Worm (Caenorhabditis elegans) whole organism, L1 larva: ENCODE measurements around the gene nspc-12.

ENCODE experiments used
- rnt-1 ChIP-seq: sonication (generic microtip); optimal IDR thresholded peaks from 2 replicates; lab custom pipeline; 2016; ENCODE audit warnings: mild to moderate bottlenecking, missing genetic modification characterization, moderate library complexity, missing compliant biosample characterization
- unc-62 ChIP-seq: fragments of 150-350 bp; optimal IDR thresholded peaks from 2 replicates; lab custom pipeline; 2014; ENCODE audit warnings: missing biosample characterization, missing genetic modification reagents, missing genetic modification characterization
- zag-1 ChIP-seq: fragments of 150-350 bp; optimal IDR thresholded peaks from 2 replicates; lab custom pipeline; 2014; ENCODE audit warnings: missing biosample characterization, missing genetic modification characterization

DNA sequence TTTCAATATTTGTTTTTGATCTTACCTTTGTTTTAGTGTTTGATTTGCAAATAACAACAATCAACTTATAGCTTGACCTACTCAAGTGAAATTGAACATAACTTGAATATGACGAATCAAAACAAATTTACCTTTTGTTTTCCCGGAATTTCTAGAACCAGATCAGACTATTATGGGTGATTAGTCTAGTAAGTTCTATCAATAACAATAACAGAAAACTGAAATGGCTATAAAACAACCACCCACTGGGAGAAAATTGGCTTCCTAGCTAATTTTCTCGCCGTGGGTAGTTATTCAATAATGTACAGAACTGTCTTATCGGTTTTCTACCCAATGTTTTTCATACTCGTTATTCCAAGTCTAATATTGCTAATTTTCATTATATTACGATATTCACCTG lies 27.8 kb downstream of the nspc-12 start, which contains the start of gene srd-45:
- TF ChIP-seq zag-1 (tag; lab: Kevin White, UChicago), result no peak
- TF ChIP-seq unc-62 (GFP tag; lab: Kevin White, UChicago), result no peak
- no peak for TF ChIP-seq rnt-1
